Worm (Caenorhabditis elegans) whole organism, mixed stage, embryonic: ENCODE data around the gene F59H6.15.

Experiments
- ces-1 ChIP-seq: fragments of 150-350 bp; optimal IDR thresholded peaks from 2 replicates; lab custom pipeline; 2014; ENCODE audit warnings: missing biosample characterization, missing genetic modification reagents, missing genetic modification characterization
- elt-3 ChIP-seq: fragments of 150-350 bp; optimal IDR thresholded peaks from 2 replicates; lab custom pipeline; 2014; ENCODE audit warnings: missing biosample characterization, missing genetic modification characterization
- lin-13 ChIP-seq: fragments of 150-350 bp; optimal IDR thresholded peaks from 2 replicates; lab custom pipeline; 2014; ENCODE audit warnings: missing biosample characterization, missing genetic modification characterization
- nhr-28 ChIP-seq: fragments of 150-350 bp; optimal IDR thresholded peaks from 2 replicates; lab custom pipeline; 2014; ENCODE audit warnings: missing biosample characterization, missing genetic modification characterization
- sptf-1 ChIP-seq: sonication (generic microtip); optimal IDR thresholded peaks from 2 replicates; lab custom pipeline; 2017; ENCODE audit warnings: mild to moderate bottlenecking, missing genetic modification characterization, moderate library complexity, missing compliant biosample characterization

DNA sequence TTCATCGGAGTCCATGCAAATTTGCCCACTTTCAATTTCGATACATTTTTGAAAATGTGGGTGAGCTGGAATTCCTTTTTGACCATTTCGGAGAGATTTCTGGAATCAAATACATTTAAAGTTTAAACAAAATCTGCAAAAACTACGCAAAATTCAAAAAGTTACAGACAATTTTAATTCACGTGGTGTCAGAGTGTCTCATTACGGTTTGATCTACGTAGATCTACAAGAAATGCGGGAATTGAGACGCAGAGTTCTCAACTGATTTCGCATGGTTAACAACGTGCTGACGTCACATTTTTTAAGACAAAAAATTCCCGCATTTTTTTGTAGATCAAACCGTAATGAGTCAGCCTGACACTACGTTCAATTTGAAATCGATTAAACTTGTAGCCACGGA, 13.7 kb downstream of the F59H6.15 start, which contains the start of gene bath-21:
- TF ChIP-seq elt-3 (tag; lab: Kevin White, UChicago) (no peak), nhr-28 (tag; lab: Kevin White, UChicago) (no peak), lin-13 (tag; lab: Kevin White, UChicago) (no peak), ces-1 (GFP tag; lab: Kevin White, UChicago) (no peak), sptf-1 (tag; lab: Kevin White, UChicago) (no peak)
